Worm (Caenorhabditis elegans): Measurements from ENCODE around the gene C47G2.3.

DNA sequence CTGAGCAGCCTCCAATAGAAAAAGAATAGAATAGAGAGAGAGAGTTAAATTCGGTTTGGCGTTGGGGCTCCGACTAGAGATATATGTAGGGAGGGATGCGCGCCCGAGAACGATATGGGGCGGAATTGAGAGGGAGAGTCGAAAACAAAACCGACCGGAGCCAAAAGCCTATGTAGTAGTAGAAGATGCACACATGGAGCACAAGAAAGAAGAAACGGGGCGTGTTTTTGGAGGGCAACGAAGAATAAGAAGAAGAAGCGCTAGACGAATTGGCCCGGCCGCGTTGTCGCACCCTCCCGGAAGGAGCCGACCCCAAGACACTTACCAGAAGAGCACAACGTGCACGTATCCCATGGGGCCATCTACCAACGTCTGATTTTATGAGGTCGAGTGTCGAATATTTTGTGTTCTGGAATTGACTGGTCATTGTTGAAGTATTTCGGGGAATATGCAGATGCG, 39.1 kb upstream of the C47G2.3 start, which contains the start of gene tag-180:
- TF ChIP-seq die-1 (tag; optimal IDR thresholded peaks at IDR 0.05) (no peak), lin-35 (GFP tag; optimal IDR thresholded peaks at IDR 0.05) (no peak), snpc-1.3 (tag; optimal IDR thresholded peaks at IDR 0.05; ENCODE audit: insufficient read depth) (no peak)

All from whole organism, young adult.